Fruit fly (Drosophila melanogaster) whole organism, embryonic: ENCODE results near the gene CG46464.

Source experiments
- ATbp ChIP-seq: fragments of 200-800 bp; sonication (Bioruptor generic); optimal IDR thresholded peaks from 2 replicates; lab custom pipeline; 2017; ENCODE audit warnings: missing biosample characterization, mild to moderate bottlenecking, missing genetic modification characterization, missing genetic modification reagents
- B-H2 ChIP-seq: fragments of 200-800 bp; sonication (Bioruptor generic); optimal IDR thresholded peaks from 2 replicates; lab custom pipeline; 2018; ENCODE audit warnings: missing biosample characterization, mild to moderate bottlenecking, missing genetic modification characterization
- CG11695 ChIP-seq: fragments of 200-800 bp; sonication (Bioruptor generic); IDR thresholded peaks from 3 replicates; pipeline ENCODE4 v1.3.6; 2022; ENCODE audit warnings: missing biosample characterization, missing genetic modification characterization
- CG12155 ChIP-seq: fragments of 200-800 bp; sonication (Bioruptor generic); optimal IDR thresholded peaks from 3 replicates; lab custom pipeline; 2016; ENCODE audit warnings: missing biosample characterization, missing genetic modification characterization
- CG13123 ChIP-seq: fragments of 200-800 bp; sonication (Bioruptor generic); optimal IDR thresholded peaks from 2 replicates; lab custom pipeline; 2016; ENCODE audit warnings: missing biosample characterization, missing genetic modification characterization
- CG13424 ChIP-seq: fragments of 200-800 bp; sonication (Bioruptor generic); optimal IDR thresholded peaks from 2 replicates; lab custom pipeline; 2019; ENCODE audit warnings: missing biosample characterization, mild to moderate bottlenecking, missing genetic modification characterization, moderate library complexity
- CG13775 ChIP-seq: fragments of 200-800 bp; sonication (Bioruptor generic); optimal IDR thresholded peaks from 3 replicates; lab custom pipeline; 2017; ENCODE audit warnings: missing biosample characterization, mild to moderate bottlenecking, missing genetic modification characterization
- CG14965 ChIP-seq: fragments of 200-800 bp; sonication (Bioruptor generic); optimal IDR thresholded peaks from 2 replicates; lab custom pipeline; 2016; ENCODE audit warnings: missing biosample characterization, missing genetic modification characterization, borderline replicate concordance
- CG15514 ChIP-seq: fragments of 200-800 bp; sonication (Bioruptor generic); optimal IDR thresholded peaks from 3 replicates; lab custom pipeline; 2017; ENCODE audit warnings: missing biosample characterization, missing genetic modification characterization, mild to moderate bottlenecking, moderate library complexity, missing genetic modification reagents
- CG1602 ChIP-seq: fragments of 200-800 bp; sonication (Bioruptor generic); optimal IDR thresholded peaks from 3 replicates; lab custom pipeline; 2016; ENCODE audit warnings: missing biosample characterization, missing genetic modification characterization
- CG16863 ChIP-seq: fragments of 200-800 bp; sonication (Bioruptor generic); optimal IDR thresholded peaks from 3 replicates; lab custom pipeline; 2016; ENCODE audit warnings: missing biosample characterization, missing genetic modification characterization
- CG17361 ChIP-seq: fragments of 200-800 bp; sonication (Bioruptor generic); IDR thresholded peaks from 3 replicates; pipeline ENCODE4 v1.3.6; 2022; ENCODE audit warnings: missing biosample characterization, missing genetic modification characterization
- CG18599 ChIP-seq: fragments of 200-800 bp; sonication (Bioruptor generic); optimal IDR thresholded peaks from 3 replicates; lab custom pipeline; 2017; ENCODE audit warnings: missing biosample characterization, missing genetic modification characterization, mild to moderate bottlenecking, moderate library complexity, missing genetic modification reagents
- CG2712 ChIP-seq: fragments of 200-800 bp; optimal IDR thresholded peaks from 3 replicates; lab custom pipeline; 2019; ENCODE audit warnings: missing biosample characterization, mild to moderate bottlenecking, missing genetic modification characterization, moderate library complexity
- CG3847 ChIP-seq: fragments of 200-800 bp; sonication (Bioruptor generic); IDR thresholded peaks from 2 replicates; pipeline ENCODE4 v1.3.6; 2022; ENCODE audit warnings: missing biosample characterization, missing genetic modification characterization
- CG7372 ChIP-seq: fragments of 200-800 bp; sonication (Bioruptor generic); IDR thresholded peaks from 2 replicates; pipeline ENCODE4 v1.3.6; 2022; ENCODE audit warnings: missing biosample characterization, missing genetic modification characterization
- Camta ChIP-seq: fragments of 200-800 bp; sonication (Bioruptor generic); optimal IDR thresholded peaks from 2 replicates; lab custom pipeline; 2016; ENCODE audit warnings: missing biosample characterization, missing genetic modification characterization
- Drgx ChIP-seq: fragments of 200-800 bp; sonication (Bioruptor generic); IDR thresholded peaks from 2 replicates; pipeline ENCODE4 v1.3.6; 2022; ENCODE audit warnings: missing biosample characterization, missing genetic modification characterization
- ERR ChIP-seq: fragments of 200-800 bp; sonication (Bioruptor generic); optimal IDR thresholded peaks from 2 replicates; lab custom pipeline; 2016; ENCODE audit warnings: missing biosample characterization, missing genetic modification characterization
- Elba2 ChIP-seq: fragments of 200-800 bp; sonication (Bioruptor generic); optimal IDR thresholded peaks from 3 replicates; lab custom pipeline; 2016; ENCODE audit warnings: missing biosample characterization, missing genetic modification characterization
- Ets65A ChIP-seq: fragments of 200-800 bp; sonication (Bioruptor generic); peaks from one replicate; lab custom pipeline; 2016; ENCODE audit warnings: missing biosample characterization, missing genetic modification characterization
- Fer1 ChIP-seq: fragments of 200-800 bp; sonication (Bioruptor generic); optimal IDR thresholded peaks from 2 replicates; lab custom pipeline; 2017; ENCODE audit warnings: missing biosample characterization, mild to moderate bottlenecking, missing genetic modification characterization
- Hsf ChIP-seq: fragments of 200-800 bp; sonication (Bioruptor generic); optimal IDR thresholded peaks from 3 replicates; lab custom pipeline; 2016; ENCODE audit warnings: missing biosample characterization, missing genetic modification characterization
- Jarid2 ChIP-seq: fragments of 200-800 bp; sonication (Bioruptor generic); optimal IDR thresholded peaks from 3 replicates; lab custom pipeline; 2017; ENCODE audit warnings: mild to moderate bottlenecking, missing biosample characterization, missing genetic modification reagents, missing genetic modification characterization
- Med ChIP-seq: fragments of 200-800 bp; sonication (Bioruptor generic); peaks from one replicate; lab custom pipeline; 2016; ENCODE audit warnings: missing biosample characterization, missing genetic modification characterization, mild to moderate bottlenecking, inconsistent platforms, moderate library complexity
- NfI ChIP-seq: fragments of 200-800 bp; sonication (Bioruptor generic); optimal IDR thresholded peaks from 3 replicates; lab custom pipeline; 2018; ENCODE audit warnings: missing biosample characterization, mild to moderate bottlenecking, missing genetic modification characterization, moderate library complexity
- Optix ChIP-seq: fragments of 200-800 bp; sonication (Bioruptor generic); IDR thresholded peaks from 3 replicates; pipeline ENCODE4 v1.3.6; 2022; ENCODE audit warnings: missing biosample characterization, missing genetic modification characterization
- Six4 ChIP-seq: fragments of 200-800 bp; sonication (Bioruptor generic); optimal IDR thresholded peaks from 2 replicates; lab custom pipeline; 2016; ENCODE audit warnings: missing biosample characterization, missing genetic modification characterization
- Xrp1 ChIP-seq: fragments of 200-800 bp; sonication (Bioruptor generic); IDR thresholded peaks from 2 replicates; pipeline ENCODE4 v1.3.6; 2022; ENCODE audit warnings: missing biosample characterization, missing genetic modification characterization
- btn ChIP-seq: fragments of 200-800 bp; sonication (Bioruptor generic); optimal IDR thresholded peaks from 2 replicates; lab custom pipeline; 2016; ENCODE audit warnings: missing biosample characterization, missing genetic modification characterization
- caup ChIP-seq: fragments of 200-800 bp; sonication (Bioruptor generic); optimal IDR thresholded peaks from 3 replicates; lab custom pipeline; 2017; ENCODE audit warnings: missing biosample characterization, mild to moderate bottlenecking, missing genetic modification characterization, moderate library complexity; ENCODE audit not compliant: severe bottlenecking
- chif ChIP-seq, 2 experiments: fragments of 200-800 bp; sonication (Bioruptor generic); optimal IDR thresholded peaks; 3 replicates each; lab custom pipeline; 2016; ENCODE audit warnings: missing biosample characterization in 2 of 2, missing genetic modification characterization in 2 of 2
- dmrt11E ChIP-seq: fragments of 200-800 bp; sonication (Bioruptor generic); optimal IDR thresholded peaks from 3 replicates; lab custom pipeline; 2018; ENCODE audit warnings: missing biosample characterization, mild to moderate bottlenecking, missing genetic modification characterization, moderate library complexity
- jumu ChIP-seq: fragments of 200-800 bp; sonication (Bioruptor generic); optimal IDR thresholded peaks from 3 replicates; lab custom pipeline; 2016; ENCODE audit warnings: missing biosample characterization, missing genetic modification characterization
- lab ChIP-seq: fragments of 200-800 bp; sonication (Bioruptor generic); optimal IDR thresholded peaks from 3 replicates; lab custom pipeline; 2017; ENCODE audit warnings: missing biosample characterization, missing genetic modification characterization, mild to moderate bottlenecking, moderate library complexity, missing genetic modification reagents
- nerfin-2 ChIP-seq: fragments of 200-800 bp; sonication (Bioruptor generic); IDR thresholded peaks from 2 replicates; pipeline ENCODE4 v1.3.6; 2022; ENCODE audit warnings: missing biosample characterization, missing genetic modification characterization; ENCODE audit not compliant: partially characterized antibody
- oc ChIP-seq: fragments of 200-800 bp; sonication (Bioruptor generic); optimal IDR thresholded peaks from 2 replicates; lab custom pipeline; 2018; ENCODE audit warnings: missing biosample characterization, mild to moderate bottlenecking, missing genetic modification characterization, moderate library complexity
- odd ChIP-seq: fragments of 200-800 bp; sonication (Bioruptor generic); optimal IDR thresholded peaks from 2 replicates; lab custom pipeline; 2017; ENCODE audit warnings: missing biosample characterization, mild to moderate bottlenecking, missing genetic modification characterization
- prd ChIP-seq, 3 experiments: fragments of >200 bp in 2 of 3; fragments of 200-800 bp in 1 of 3; sonication (Bioruptor generic) in 1 of 3; optimal IDR thresholded peaks in 2 of 3; IDR thresholded peaks in 1 of 3; 2 replicates in 2 of 3; 3 replicates in 1 of 3; pipeline versions ENCODE4 v1.3.6 to Lab custom; 2017 to 2022; ENCODE audit warnings: missing biosample characterization in 1 of 3, missing genetic modification characterization in 1 of 3
- pzg ChIP-seq: fragments of 200-800 bp; sonication (Bioruptor generic); optimal IDR thresholded peaks from 3 replicates; lab custom pipeline; 2018; ENCODE audit warnings: missing biosample characterization, mild to moderate bottlenecking, missing genetic modification characterization, moderate library complexity
- schlank ChIP-seq: fragments of 200-800 bp; sonication (Bioruptor generic); optimal IDR thresholded peaks from 2 replicates; lab custom pipeline; 2018; ENCODE audit warnings: missing biosample characterization, mild to moderate bottlenecking, missing genetic modification characterization
- sens ChIP-seq: fragments of 200-800 bp; sonication (Bioruptor generic); peaks from one replicate; lab custom pipeline; 2016; ENCODE audit warnings: missing biosample characterization, missing genetic modification characterization
- slp2 ChIP-seq: fragments of 200-800 bp; sonication (Bioruptor generic); optimal IDR thresholded peaks from 2 replicates; lab custom pipeline; 2016; ENCODE audit warnings: missing biosample characterization, missing genetic modification characterization
- so ChIP-seq: fragments of 200-800 bp; sonication (Bioruptor generic); IDR thresholded peaks from 3 replicates; pipeline ENCODE4 v1.3.6; 2022; ENCODE audit warnings: missing biosample characterization, missing genetic modification characterization
- tin ChIP-seq: fragments of 200-800 bp; sonication (Bioruptor generic); optimal IDR thresholded peaks from 3 replicates; lab custom pipeline; 2016; ENCODE audit warnings: missing biosample characterization, missing genetic modification characterization
- tio ChIP-seq: fragments of 200-800 bp; sonication (Bioruptor generic); optimal IDR thresholded peaks from 2 replicates; lab custom pipeline; 2017; ENCODE audit warnings: missing biosample characterization, missing genetic modification characterization, inconsistent platforms
- trh ChIP-seq: fragments of 200-800 bp; sonication (Bioruptor generic); optimal IDR thresholded peaks from 2 replicates; lab custom pipeline; 2016; ENCODE audit warnings: missing biosample characterization, missing genetic modification characterization
- vvl ChIP-seq: fragments of 200-800 bp; sonication (Bioruptor generic); IDR thresholded peaks from 2 replicates; pipeline ENCODE4 v1.3.6; 2022; ENCODE audit warnings: missing biosample characterization, missing genetic modification characterization
- wdn ChIP-seq: fragments of 200-800 bp; sonication (Bioruptor generic); IDR thresholded peaks from 2 replicates; pipeline ENCODE4 v1.3.6; 2022; ENCODE audit warnings: missing biosample characterization, missing genetic modification characterization
- zfh2 ChIP-seq: fragments of 200-800 bp; sonication (Bioruptor generic); optimal IDR thresholded peaks from 2 replicates; lab custom pipeline; 2016; ENCODE audit warnings: missing biosample characterization, missing genetic modification characterization

CG46464 gene

DNA sequence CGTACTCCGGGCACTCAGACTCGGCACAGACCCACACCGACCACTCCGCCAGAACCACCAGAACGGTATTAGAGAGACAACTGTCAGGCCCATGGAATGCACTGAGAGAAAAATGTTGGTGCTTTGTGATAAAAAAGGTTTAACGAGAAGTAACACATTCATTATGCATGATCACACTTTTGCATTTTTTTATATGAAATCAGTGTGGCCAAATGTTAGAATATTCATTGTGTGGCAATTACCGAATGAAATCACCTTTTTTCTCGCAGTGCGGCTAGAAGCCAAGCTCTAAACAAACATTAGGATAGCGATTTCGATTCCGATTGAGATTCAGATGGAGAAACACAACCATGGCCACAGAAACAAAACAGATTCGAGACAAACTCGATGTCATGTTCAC lies 21.7 kb upstream of the CG46464 start (continued):
- TF ChIP-seq Jarid2 (GFP tag; lab: Kevin White, UChicago) (no peak), Camta (GFP tag; lab: Kevin White, UChicago) (peak; percentile 12), ATbp (GFP tag; lab: Kevin White, UChicago) (no peak), CG16863 (GFP tag; lab: Kevin White, UChicago) (no peak), Drgx (GFP tag; lab: Robert Waterston, UW) (peak; percentile 72), tin (GFP tag; lab: Kevin White, UChicago) (peak; percentile 29), Optix (GFP tag; lab: Robert Waterston, UW) (peak; percentile 43; the same call in 1 of the 3 replicates), dmrt11E (tag; lab: Kevin White, UChicago) (peak; percentile 18), CG1602 (GFP tag; lab: Kevin White, UChicago) (peak; percentile 4), CG17361 (no peak), CG3847 (GFP tag; lab: Robert Waterston, UW) (0 out of 2 replicates have a peak, but pooled peaks have one; percentile 25), vvl (peak; percentile 44), Xrp1 (GFP tag; lab: Robert Waterston, UW) (peak; percentile 50; the same call in 1 of the 2 replicates), Six4 (no peak), nerfin-2 (no peak), Med (GFP tag; lab: Kevin White, UChicago) (peak; percentile 88), zfh2 (GFP tag; lab: Kevin White, UChicago) (peak; percentile 15), schlank (peak; percentile 40), CG13123 (no peak), CG7372 (0 out of 2 replicates have a peak, but pooled peaks have one; percentile 16), CG12155 (GFP tag; lab: Kevin White, UChicago) (peak; percentile 22), Elba2 (GFP tag; lab: Kevin White, UChicago) (no peak), slp2 (GFP tag; lab: Kevin White, UChicago) (no peak), jumu (GFP tag; lab: Kevin White, UChicago) (peak; percentile 31), B-H2 (GFP tag; lab: Kevin White, UChicago) (no peak), CG13775 (peak; percentile 14), CG18599 (GFP tag; lab: Kevin White, UChicago) (peak; percentile 69), Fer1 (GFP tag; lab: Kevin White, UChicago) (peak; percentile 61), caup (peak; percentile 34), ERR (no peak), btn (GFP tag; lab: Kevin White, UChicago) (no peak), chif (GFP tag; optimal IDR thresholded peaks at IDR 0.05; lab: Kevin White, UChicago) (peak in 1 of 2 experiments; percentile 6), oc (tag; lab: Kevin White, UChicago) (no peak), CG14965 (no peak), CG11695 (0 out of 3 replicates have a peak, but pooled peaks have one; percentile 51), odd (GFP tag; lab: Kevin White, UChicago) (no peak), sens (GFP tag; lab: Kevin White, UChicago) (peak; percentile 83), pzg (GFP tag; lab: Kevin White, UChicago) (no peak), Hsf (GFP tag; lab: Kevin White, UChicago) (peak; percentile 3), prd (optimal IDR thresholded peaks at IDR 0.05; lab: Kevin White, UChicago) (no peak), prd (GFP tag; IDR thresholded peaks at IDR 0.05; lab: Robert Waterston, UW) (peak; percentile 59; the same call in 2 of the 3 replicates), lab (GFP tag; lab: Kevin White, UChicago) (peak; percentile 68), CG2712 (tag; lab: Kevin White, UChicago) (peak; percentile 26), tio (GFP tag; lab: Kevin White, UChicago) (peak; percentile 1), wdn (no peak), trh (no peak), CG15514 (GFP tag; lab: Kevin White, UChicago) (peak; percentile 3), CG13424 (tag; lab: Kevin White, UChicago) (peak; percentile 0), Ets65A (GFP tag; lab: Kevin White, UChicago) (peak; percentile 70), NfI (GFP tag; lab: Kevin White, UChicago) (peak; percentile 5), so (GFP tag; lab: Robert Waterston, UW) (0 out of 3 replicates have a peak, but pooled peaks have one; percentile 21)
